Worm (Caenorhabditis elegans) whole organism, L4 larva: ENCODE results near the gene C10C5.5.
A peak's percentile ranks its signal among the peaks of the same experiment; 100 is the strongest.

Source experiments
- daf-12 ChIP-seq: fragments of 150-350 bp; optimal IDR thresholded peaks from 2 replicates; lab custom pipeline; 2014; ENCODE audit warnings: missing biosample characterization, missing genetic modification reagents, missing genetic modification characterization
- jun-1 ChIP-seq: fragments of 150-350 bp; optimal IDR thresholded peaks from 2 replicates; lab custom pipeline; 2014; ENCODE audit warnings: missing biosample characterization, missing genetic modification reagents, missing genetic modification characterization
- lin-38 ChIP-seq: fragments of 200-800 bp; sonication (Bioruptor generic); IDR thresholded peaks from 2 replicates; pipeline ENCODE4 v1.3.6; 2022; ENCODE audit warnings: missing genetic modification reagents, missing genetic modification characterization, missing compliant biosample characterization
- nhr-237 ChIP-seq: sonication (generic microtip); optimal IDR thresholded peaks from 2 replicates; lab custom pipeline; 2017; ENCODE audit warnings: missing biosample characterization, missing genetic modification characterization
- nhr-25 ChIP-seq: sonication (generic microtip); optimal IDR thresholded peaks from 2 replicates; lab custom pipeline; 2017; ENCODE audit warnings: missing genetic modification characterization, mild to moderate bottlenecking, missing compliant biosample characterization, antibody characterized with exemption, moderate library complexity, borderline replicate concordance; ENCODE audit not compliant: insufficient read depth
- pqm-1 ChIP-seq: sonication (generic microtip); optimal IDR thresholded peaks from 2 replicates; lab custom pipeline; 2017; ENCODE audit warnings: missing biosample characterization, missing genetic modification characterization
- unc-130 ChIP-seq: sonication (generic microtip); optimal IDR thresholded peaks from 2 replicates; lab custom pipeline; 2016; ENCODE audit warnings: missing genetic modification reagents, missing genetic modification characterization, missing compliant biosample characterization

ce11 chrIV:9336538-9337090 lies 44.6 kb upstream of the C10C5.5 start, which contains the start of gene T20D3.5:
- TF ChIP-seq nhr-25 (tag; lab: Kevin White, UChicago) (no peak), nhr-237 (no peak), daf-12 (no peak), jun-1 (no peak), lin-38 (GFP tag; lab: Robert Waterston, UW) (no peak), pqm-1 (tag; lab: Kevin White, UChicago) (no peak), unc-130 (GFP tag; lab: Kevin White, UChicago) (peak; percentile 67)
